Worm (Caenorhabditis elegans) whole organism, L1 larva: ENCODE data around the gene mig-38.
A peak's percentile ranks its signal among the peaks of the same experiment; 100 is the strongest.

ENCODE experiments used
- F16B12.6 ChIP-seq: fragments of 150-350 bp; optimal IDR thresholded peaks from 2 replicates; lab custom pipeline; 2014; ENCODE audit warnings: missing biosample characterization, missing genetic modification characterization
- alr-1 ChIP-seq: fragments of 200-800 bp; sonication (Bioruptor generic); optimal IDR thresholded peaks from 2 replicates; lab custom pipeline; 2018; ENCODE audit warnings: borderline replicate concordance, mild to moderate bottlenecking, missing genetic modification characterization, missing compliant biosample characterization
- ama-1 ChIP-seq: fragments of 150-350 bp; optimal IDR thresholded peaks from 2 replicates; lab custom pipeline; 2014
- ceh-82 ChIP-seq, 3 experiments: fragments of 150-350 bp in 1 of 3; sonication (generic microtip) in 2 of 3; optimal IDR thresholded peaks; 2 replicates each; lab custom pipeline; 2014 to 2017; ENCODE audit warnings: missing biosample characterization in 3 of 3, missing genetic modification characterization in 3 of 3
- elt-3 ChIP-seq, 6 experiments: fragments of 150-350 bp in 1 of 6; sonication (generic microtip); optimal IDR thresholded peaks; 2 replicates each; lab custom pipeline; 2017 to 2018; ENCODE audit warnings: missing biosample characterization in 6 of 6, missing genetic modification characterization in 6 of 6, inconsistent platforms in 1 of 6
- lsy-2 ChIP-seq, 2 experiments: fragments of 150-350 bp; optimal IDR thresholded peaks; 2 replicates each; lab custom pipeline; 2014; ENCODE audit warnings: missing biosample characterization in 2 of 2, missing genetic modification characterization in 2 of 2
- nhr-12 ChIP-seq: sonication (generic microtip); optimal IDR thresholded peaks from 2 replicates; lab custom pipeline; 2017; ENCODE audit warnings: missing biosample characterization, missing genetic modification characterization
- sox-4 ChIP-seq: sonication (generic microtip); optimal IDR thresholded peaks from 2 replicates; lab custom pipeline; 2016; ENCODE audit warnings: missing genetic modification characterization, missing compliant biosample characterization
- ztf-11 ChIP-seq, 2 experiments: sonication (generic microtip); optimal IDR thresholded peaks; 2 replicates each; lab custom pipeline; 2016 to 2017; ENCODE audit warnings: missing genetic modification characterization in 2 of 2, missing biosample characterization in 1 of 2, missing compliant biosample characterization in 1 of 2

DNA sequence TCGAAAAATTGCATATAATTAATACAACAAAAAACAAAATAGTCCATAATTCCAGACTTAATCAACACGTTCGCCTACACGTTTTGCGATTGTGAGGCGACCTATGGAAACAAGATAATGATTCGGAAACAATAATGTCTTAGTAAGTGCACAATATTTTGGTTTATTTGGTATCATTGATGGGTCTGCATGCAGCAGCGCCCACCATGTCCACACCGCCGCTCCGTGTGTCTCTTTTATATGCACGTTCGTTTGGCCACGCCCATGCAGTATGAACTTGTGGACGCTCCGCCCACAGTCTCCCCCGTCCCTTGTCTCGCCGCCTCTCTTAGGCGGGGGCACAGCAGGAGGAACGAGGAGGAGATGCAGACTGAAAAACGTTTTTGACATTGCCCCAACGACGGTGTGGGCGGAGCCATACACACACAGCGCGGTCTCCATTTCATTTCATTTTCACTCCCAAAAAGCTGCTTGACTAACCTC, at the start of gene mig-38:
- TF ChIP-seq nhr-12 (tag; lab: Kevin White, UChicago): no peak
- TF ChIP-seq F16B12.6 (tag; lab: Kevin White, UChicago): no peak
- TF ChIP-seq ztf-11 (tag; optimal IDR thresholded peaks at IDR 0.05; lab: Kevin White, UChicago): peak in 1 of 2 experiments; percentile 14
- peak; percentile 34 to 42 for TF ChIP-seq lsy-2 (tag; optimal IDR thresholded peaks at IDR 0.05; lab: Kevin White, UChicago)
- TF ChIP-seq alr-1 (tag; lab: Kevin White, UChicago): no peak
- peak; percentile 2 for TF ChIP-seq sox-4 (tag; lab: Kevin White, UChicago)
- TF ChIP-seq elt-3 (tag; optimal IDR thresholded peaks at IDR 0.05; lab: Kevin White, UChicago): no peak
- TF ChIP-seq ama-1: peak; percentile 93
- peak; percentile 8 to 63 (median 33) for TF ChIP-seq ceh-82 (tag; optimal IDR thresholded peaks at IDR 0.05; lab: Kevin White, UChicago)
